Comparison of ENCODE assay signal across 3 worm cellular contexts in genomic region chrII:12671892-12672291, ce11.
TF ChIP-seq lines count a peak whose summit lies in the region.

No protein-coding gene starts in this region.

TF ChIP-seq in whole organism, L1 larva, 84 proteins besides CTCF, POLR2A, EP300 and RAD21:
- TF ChIP-seq nhr-85 (tag; lab: Kevin White, UChicago) (peak; percentile 66), unc-98 (GFP tag; IDR thresholded peaks at IDR 0.05; lab: Robert Waterston, UW) (no peak)

TF ChIP-seq in whole organism, L3 larva, 47 proteins besides CTCF, POLR2A, EP300 and RAD21:
- TF ChIP-seq pha-4 (tag; optimal IDR thresholded peaks at IDR 0.05; lab: Kevin White, UChicago) (no peak), lsy-12 (tag; optimal IDR thresholded peaks at IDR 0.05; lab: Kevin White, UChicago) (no peak), tbx-2 (tag; optimal IDR thresholded peaks at IDR 0.05; lab: Kevin White, UChicago) (no peak), ceh-28 (tag; optimal IDR thresholded peaks at IDR 0.05; lab: Kevin White, UChicago) (peak; percentile 29)

TF ChIP-seq in whole organism, young adult, 124 proteins besides CTCF, POLR2A, EP300 and RAD21:
- TF ChIP-seq lin-54 (GFP tag; optimal IDR thresholded peaks at IDR 0.05; lab: Kevin White, UChicago) (no peak), bed-2 (GFP tag; IDR thresholded peaks at IDR 0.05; lab: Robert Waterston, UW) (no peak), ekl-4 (GFP tag; IDR thresholded peaks at IDR 0.05; lab: Robert Waterston, UW) (0 out of 2 replicates have a peak, but pooled peaks have one; percentile 7), mcd-1 (GFP tag; IDR thresholded peaks at IDR 0.05; lab: Robert Waterston, UW) (peak; percentile 25; the same call in 1 of the 2 replicates), ccch-3 (GFP tag; optimal IDR thresholded peaks at IDR 0.05; lab: Kevin White, UChicago) (no peak), nfya-1 (tag; optimal IDR thresholded peaks at IDR 0.05; lab: Kevin White, UChicago; ENCODE audit: borderline replicate concordance, insufficient read depth) (no peak), nhr-90 (tag; optimal IDR thresholded peaks at IDR 0.05; lab: Kevin White, UChicago) (no peak), xnd-1 (tag; optimal IDR thresholded peaks at IDR 0.05; lab: Kevin White, UChicago) (no peak), pbrm-1 (GFP tag; IDR thresholded peaks at IDR 0.05; lab: Robert Waterston, UW) (0 out of 2 replicates have a peak, but pooled peaks have one; percentile 38), madf-8 (GFP tag; conservative IDR thresholded peaks at IDR 0.05; lab: Robert Waterston, UW) (peak; percentile 24; the same call in 1 of the 2 replicates), cebp-1 (GFP tag; IDR thresholded peaks at IDR 0.05; lab: Robert Waterston, UW) (no peak), cebp-1 (tag; optimal IDR thresholded peaks at IDR 0.05; lab: Kevin White, UChicago) (no peak), snpc-3.4 (tag; optimal IDR thresholded peaks at IDR 0.05; lab: Kevin White, UChicago) (no peak), efl-1 (GFP tag; optimal IDR thresholded peaks at IDR 0.05; lab: Kevin White, UChicago) (peak; percentile 32), hsf-1 (GFP tag; IDR thresholded peaks at IDR 0.05; lab: Robert Waterston, UW) (peak; percentile 60), ceh-91 (GFP tag; IDR thresholded peaks at IDR 0.05; lab: Robert Waterston, UW) (0 out of 2 replicates have a peak, but pooled peaks have one; percentile 15), nhr-80 (tag; optimal IDR thresholded peaks at IDR 0.05; lab: Kevin White, UChicago) (no peak), Y56A3A.18 (GFP tag; IDR thresholded peaks at IDR 0.05; lab: Robert Waterston, UW) (0 out of 2 replicates have a peak, but pooled peaks have one; percentile 7), K11D2.4 (GFP tag; IDR thresholded peaks at IDR 0.05; lab: Robert Waterston, UW) (no peak), madf-6 (GFP tag; IDR thresholded peaks at IDR 0.05; lab: Robert Waterston, UW) (peak; percentile 68), C17E4.6 (GFP tag; IDR thresholded peaks at IDR 0.05; lab: Robert Waterston, UW) (no peak)

Comparison
In these comparisons a context has a peak if more than half of its experiments do, and no peak if none do; other contexts are left out.
1. Of the 8 proteins assayed by ChIP-seq in both whole organism, young adult and whole organism, L1 larva: peak only in whole organism, young adult: efl-1; only in whole organism, L1 larva: none; in both: none; in neither: 7.